Fruit fly (Drosophila melanogaster) Kc167 (cell line): ENCODE results near the gene bab1.

ENCODE experiments used
- Sin3A ChIP-seq: fragments of >200 bp; optimal IDR thresholded peaks from 2 replicates; lab custom pipeline; 2018; ENCODE audit warnings: missing external identifiers
- insv ChIP-seq: fragments of >200 bp; optimal IDR thresholded peaks from 3 replicates; lab custom pipeline; 2018; ENCODE audit warnings: missing external identifiers
- ttk ChIP-seq: sonication (Bioruptor generic); optimal IDR thresholded peaks from 2 replicates; lab custom pipeline; 2017; ENCODE audit warnings: missing external identifiers

- TF ChIP-seq Sin3A (lab: Kevin White, UChicago) (no peak), ttk (no peak), insv (no peak)
Measured at dm6 chr3L:1121656-1122055, 20.8 kb upstream of the bab1 start.
